Worm (Caenorhabditis elegans): Measurements from ENCODE around the gene F35B12.9.

F35B12.9 gene

ce11 chrV:11647821-11648220 is 46.9 kb downstream of the F35B12.9 start:
- TF ChIP-seq klf-2 (GFP tag; conservative IDR thresholded peaks at IDR 0.05) (no peak), flt-1 (GFP tag; IDR thresholded peaks at IDR 0.05) (no peak)

- TF ChIP-seq ztf-23 (GFP tag; IDR thresholded peaks at IDR 0.05) (no peak), med-1 (GFP tag; optimal IDR thresholded peaks at IDR 0.05; ENCODE audit: insufficient read depth) (no peak), klf-2 (GFP tag; conservative IDR thresholded peaks at IDR 0.05) (no peak), cog-1 (tag; optimal IDR thresholded peaks at IDR 0.05) (no peak), ref-1 (GFP tag; conservative IDR thresholded peaks at IDR 0.05) (no peak), flt-1 (GFP tag; IDR thresholded peaks at IDR 0.05) (no peak), tab-1 (GFP tag; IDR thresholded peaks at IDR 0.05) (no peak), ztf-29 (GFP tag; IDR thresholded peaks at IDR 0.05) (no peak), T22C8.4 (GFP tag; IDR thresholded peaks at IDR 0.05) (no peak)
These were observed 47.5 kb downstream of the F35B12.9 start for ce11 chrV:11648435-11648834.

- TF ChIP-seq med-1 (GFP tag; optimal IDR thresholded peaks at IDR 0.05; ENCODE audit: insufficient read depth): no peak
These were observed 48.3 kb downstream of the F35B12.9 start for ce11 chrV:11649254-11649653.

ce11 chrV:11650720-11651119 is 49.7 kb downstream of the F35B12.9 start, which contains the start of gene zip-10:
Gene zip-10 (minus strand): TSS chrV:11650762.
- no peak for TF ChIP-seq ref-1 (GFP tag; conservative IDR thresholded peaks at IDR 0.05)
- TF ChIP-seq klf-2 (GFP tag; conservative IDR thresholded peaks at IDR 0.05): no peak
- no peak for TF ChIP-seq med-1 (GFP tag; optimal IDR thresholded peaks at IDR 0.05; ENCODE audit: insufficient read depth)
- no peak for TF ChIP-seq T22C8.4 (GFP tag; IDR thresholded peaks at IDR 0.05)
- no peak for TF ChIP-seq ztf-23 (GFP tag; IDR thresholded peaks at IDR 0.05)
- TF ChIP-seq ztf-29 (GFP tag; IDR thresholded peaks at IDR 0.05): no peak
- no peak for TF ChIP-seq tab-1 (GFP tag; IDR thresholded peaks at IDR 0.05)
- TF ChIP-seq flt-1 (GFP tag; IDR thresholded peaks at IDR 0.05): no peak
- no peak for TF ChIP-seq cog-1 (tag; optimal IDR thresholded peaks at IDR 0.05)
